Worm (Caenorhabditis elegans): ENCODE measurements around the gene T05A10.6.

DNA sequence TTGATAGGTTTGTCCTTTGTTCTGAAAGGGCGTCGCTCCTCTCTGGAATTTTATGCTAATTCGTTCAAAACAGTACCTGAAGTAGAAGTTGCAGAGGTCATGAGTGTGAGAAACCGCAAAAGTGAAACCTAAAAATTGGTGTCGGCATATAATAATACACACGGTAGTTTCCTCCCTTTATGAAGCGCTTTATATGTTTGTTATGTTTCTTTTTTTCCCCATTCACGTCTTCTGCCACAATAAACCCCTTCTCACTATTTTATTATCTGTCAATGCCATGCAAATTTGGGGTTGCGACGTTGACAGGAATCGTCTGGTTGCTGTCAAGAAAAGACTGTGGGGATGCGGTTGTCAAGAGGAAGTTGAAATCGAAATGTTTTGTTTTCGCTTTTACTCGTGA is 2.1 kb downstream of the T05A10.6 start, which contains the start of gene vap-2:
- TF ChIP-seq mab-5 (tag; optimal IDR thresholded peaks at IDR 0.05): no peak
- no peak for TF ChIP-seq flh-1 (GFP tag; optimal IDR thresholded peaks at IDR 0.05)
- TF ChIP-seq sptf-1 (tag; optimal IDR thresholded peaks at IDR 0.05): no peak
- no peak for TF ChIP-seq ztf-11 (tag; optimal IDR thresholded peaks at IDR 0.05)
- no peak for TF ChIP-seq unc-39 (tag; optimal IDR thresholded peaks at IDR 0.05)
- no peak for TF ChIP-seq nhr-237 (tag; optimal IDR thresholded peaks at IDR 0.05)
- TF ChIP-seq blmp-1 (tag; optimal IDR thresholded peaks at IDR 0.05): no peak
- no peak for TF ChIP-seq unc-120 (tag; optimal IDR thresholded peaks at IDR 0.05; ENCODE audit: poor library complexity, severe bottlenecking)

All from whole organism, mixed stage, embryonic.